Worm (Caenorhabditis elegans) whole organism, mixed stage, embryonic: ENCODE results near the gene gst-5.
A peak's percentile ranks its signal among the peaks of the same experiment; 100 is the strongest.

Source experiments
- M03D4.4 ChIP-seq: sonication (generic microtip); optimal IDR thresholded peaks from 2 replicates; lab custom pipeline; 2017; ENCODE audit warnings: mild to moderate bottlenecking, missing genetic modification characterization, missing compliant biosample characterization
- bed-3 ChIP-seq: fragments of 200-800 bp; sonication (Bioruptor generic); optimal IDR thresholded peaks from 3 replicates; lab custom pipeline; 2018; ENCODE audit warnings: mild to moderate bottlenecking, missing genetic modification characterization, moderate library complexity, missing compliant biosample characterization
- blmp-1 ChIP-seq: fragments of 150-350 bp; optimal IDR thresholded peaks from 2 replicates; lab custom pipeline; 2014; ENCODE audit warnings: missing biosample characterization, missing genetic modification characterization
- ceh-39 ChIP-seq: fragments of 150-350 bp; optimal IDR thresholded peaks from 2 replicates; lab custom pipeline; 2014; ENCODE audit warnings: missing biosample characterization, missing genetic modification characterization
- ceh-43 ChIP-seq: fragments of 200-800 bp; sonication (Bioruptor generic); optimal IDR thresholded peaks from 2 replicates; lab custom pipeline; 2018; ENCODE audit warnings: mild to moderate bottlenecking, missing genetic modification characterization, moderate library complexity, missing compliant biosample characterization
- ceh-83 ChIP-seq: fragments of 200-800 bp; sonication (Bioruptor generic); optimal IDR thresholded peaks from 2 replicates; lab custom pipeline; 2018; ENCODE audit warnings: mild to moderate bottlenecking, missing genetic modification characterization, missing compliant biosample characterization
- ces-1 ChIP-seq: fragments of 150-350 bp; optimal IDR thresholded peaks from 2 replicates; lab custom pipeline; 2014; ENCODE audit warnings: missing biosample characterization, missing genetic modification reagents, missing genetic modification characterization
- cnd-1 ChIP-seq: fragments of 200-800 bp; sonication (Bioruptor generic); optimal IDR thresholded peaks from 2 replicates; lab custom pipeline; 2018; ENCODE audit warnings: mild to moderate bottlenecking, missing genetic modification characterization, missing compliant biosample characterization
- drap-1 ChIP-seq: fragments of 200-800 bp; sonication (Bioruptor generic); optimal IDR thresholded peaks from 3 replicates; lab custom pipeline; 2018; ENCODE audit warnings: mild to moderate bottlenecking, missing genetic modification characterization, missing compliant biosample characterization
- elt-1 ChIP-seq: sonication (generic microtip); optimal IDR thresholded peaks from 2 replicates; lab custom pipeline; 2017; ENCODE audit warnings: missing genetic modification characterization, mild to moderate bottlenecking, missing compliant biosample characterization, antibody characterized with exemption, moderate library complexity, borderline replicate concordance; ENCODE audit not compliant: insufficient read depth
- elt-3 ChIP-seq: fragments of 150-350 bp; optimal IDR thresholded peaks from 2 replicates; lab custom pipeline; 2014; ENCODE audit warnings: missing biosample characterization, missing genetic modification characterization
- flh-1 ChIP-seq: fragments of 200-800 bp; sonication (Bioruptor generic); optimal IDR thresholded peaks from 2 replicates; lab custom pipeline; 2018; ENCODE audit warnings: mild to moderate bottlenecking, missing genetic modification characterization, moderate library complexity, missing compliant biosample characterization
- ham-2 ChIP-seq: fragments of 200-800 bp; sonication (Bioruptor generic); optimal IDR thresholded peaks from 2 replicates; lab custom pipeline; 2018; ENCODE audit warnings: mild to moderate bottlenecking, missing genetic modification characterization, missing compliant biosample characterization
- hlh-1 ChIP-seq: fragments of 150-350 bp; optimal IDR thresholded peaks from 2 replicates; lab custom pipeline; 2014; ENCODE audit warnings: missing biosample characterization, missing genetic modification reagents, missing genetic modification characterization
- lin-13 ChIP-seq: fragments of 150-350 bp; optimal IDR thresholded peaks from 2 replicates; lab custom pipeline; 2014; ENCODE audit warnings: missing biosample characterization, missing genetic modification characterization
- lin-32 ChIP-seq: fragments of 200-800 bp; sonication (Bioruptor generic); optimal IDR thresholded peaks from 2 replicates; lab custom pipeline; 2018; ENCODE audit warnings: mild to moderate bottlenecking, missing genetic modification characterization, missing compliant biosample characterization
- lsy-2 ChIP-seq: fragments of 150-350 bp; optimal IDR thresholded peaks from 2 replicates; lab custom pipeline; 2014; ENCODE audit warnings: missing biosample characterization, missing genetic modification characterization
- mab-5 ChIP-seq: fragments of 150-350 bp; optimal IDR thresholded peaks from 2 replicates; lab custom pipeline; 2014; ENCODE audit warnings: missing biosample characterization, missing genetic modification characterization
- mep-1 ChIP-seq: fragments of 150-350 bp; optimal IDR thresholded peaks from 2 replicates; lab custom pipeline; 2017; ENCODE audit warnings: missing biosample characterization, missing genetic modification reagents, missing genetic modification characterization, inconsistent platforms
- mls-2 ChIP-seq: sonication (generic microtip); optimal IDR thresholded peaks from 2 replicates; lab custom pipeline; 2016; ENCODE audit warnings: mild to moderate bottlenecking, missing genetic modification characterization, moderate library complexity, missing compliant biosample characterization
- nhr-12 ChIP-seq: fragments of 150-350 bp; optimal IDR thresholded peaks from 2 replicates; lab custom pipeline; 2014; ENCODE audit warnings: missing biosample characterization, missing genetic modification characterization
- nhr-2 ChIP-seq: fragments of 150-350 bp; optimal IDR thresholded peaks from 2 replicates; lab custom pipeline; 2014; ENCODE audit warnings: missing biosample characterization, missing genetic modification characterization
- nhr-28 ChIP-seq: fragments of 150-350 bp; optimal IDR thresholded peaks from 2 replicates; lab custom pipeline; 2014; ENCODE audit warnings: missing biosample characterization, missing genetic modification characterization
- nhr-76 ChIP-seq: sonication (generic microtip); optimal IDR thresholded peaks from 2 replicates; lab custom pipeline; 2017; ENCODE audit warnings: missing biosample characterization, missing genetic modification characterization
- pha-4 ChIP-seq: fragments of 150-350 bp; optimal IDR thresholded peaks from 2 replicates; lab custom pipeline; 2018; ENCODE audit warnings: missing biosample characterization, missing genetic modification reagents, missing genetic modification characterization
- sem-2 ChIP-seq: fragments of 200-800 bp; sonication (Bioruptor generic); optimal IDR thresholded peaks from 2 replicates; lab custom pipeline; 2018; ENCODE audit warnings: mild to moderate bottlenecking, missing genetic modification characterization, missing compliant biosample characterization
- snpc-4 ChIP-seq: fragments of 150-350 bp; optimal IDR thresholded peaks from 2 replicates; lab custom pipeline; 2014; ENCODE audit warnings: missing biosample characterization, missing genetic modification characterization
- sptf-1 ChIP-seq: sonication (generic microtip); optimal IDR thresholded peaks from 2 replicates; lab custom pipeline; 2017; ENCODE audit warnings: mild to moderate bottlenecking, missing genetic modification characterization, moderate library complexity, missing compliant biosample characterization
- unc-120 ChIP-seq: sonication (generic microtip); optimal IDR thresholded peaks from 2 replicates; lab custom pipeline; 2017; ENCODE audit warnings: missing genetic modification characterization, missing compliant biosample characterization; ENCODE audit not compliant: poor library complexity, severe bottlenecking
- unc-62 ChIP-seq: fragments of 150-350 bp; optimal IDR thresholded peaks from 2 replicates; lab custom pipeline; 2014; ENCODE audit warnings: missing biosample characterization, missing genetic modification reagents, missing genetic modification characterization
- ztf-11 ChIP-seq: fragments of 150-350 bp; optimal IDR thresholded peaks from 2 replicates; lab custom pipeline; 2014; ENCODE audit warnings: missing biosample characterization, missing genetic modification characterization

Gene gst-5

ce11 chrII:10970625-10971024, 20.5 kb downstream of the gst-5 start:
- peak; percentile 50 for TF ChIP-seq ces-1 (GFP tag; lab: Kevin White, UChicago)
- no peak for TF ChIP-seq drap-1 (GFP tag; lab: Kevin White, UChicago)
- no peak for TF ChIP-seq cnd-1 (tag; lab: Kevin White, UChicago)

DNA sequence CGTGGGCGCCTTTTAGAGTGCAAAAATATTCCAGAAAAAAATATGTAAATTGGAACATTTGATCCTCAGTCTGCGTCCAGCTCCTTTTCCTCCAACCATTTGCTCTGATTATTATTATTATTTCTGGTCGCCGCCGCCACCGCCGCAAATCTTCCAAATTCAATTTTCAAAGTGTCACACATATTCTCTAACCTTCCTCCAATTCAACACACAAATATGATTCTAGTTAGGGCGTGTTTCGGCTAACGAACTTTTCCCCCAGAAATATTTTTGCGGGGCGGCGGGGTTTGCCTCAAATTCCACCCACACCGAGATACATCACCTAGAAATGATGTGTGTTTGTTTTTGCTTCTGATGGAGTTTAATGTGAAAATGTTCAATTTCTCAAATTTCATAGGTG, 21.5 kb downstream of the gst-5 start:
- no peak for TF ChIP-seq ztf-11 (tag; lab: Kevin White, UChicago)
- peak; percentile 72 for TF ChIP-seq ces-1 (GFP tag; lab: Kevin White, UChicago)

- TF ChIP-seq ceh-43 (GFP tag; lab: Kevin White, UChicago) (no peak), bed-3 (GFP tag; lab: Kevin White, UChicago) (no peak), ceh-39 (no peak), nhr-28 (tag; lab: Kevin White, UChicago) (no peak), snpc-4 (tag; lab: Kevin White, UChicago) (no peak), pha-4 (tag; lab: Kevin White, UChicago) (no peak), drap-1 (GFP tag; lab: Kevin White, UChicago) (no peak), mab-5 (tag; lab: Kevin White, UChicago) (no peak), elt-3 (tag; lab: Kevin White, UChicago) (no peak)
- TF ChIP-seq, all 35 proteins: peak for 0
Observed at ce11 chrII:10975239-10975638, 25.1 kb downstream of the gst-5 start, which contains the start of gene ptp-3. Gene ptp-3 (plus strand): TSS chrII:10975539.

DNA sequence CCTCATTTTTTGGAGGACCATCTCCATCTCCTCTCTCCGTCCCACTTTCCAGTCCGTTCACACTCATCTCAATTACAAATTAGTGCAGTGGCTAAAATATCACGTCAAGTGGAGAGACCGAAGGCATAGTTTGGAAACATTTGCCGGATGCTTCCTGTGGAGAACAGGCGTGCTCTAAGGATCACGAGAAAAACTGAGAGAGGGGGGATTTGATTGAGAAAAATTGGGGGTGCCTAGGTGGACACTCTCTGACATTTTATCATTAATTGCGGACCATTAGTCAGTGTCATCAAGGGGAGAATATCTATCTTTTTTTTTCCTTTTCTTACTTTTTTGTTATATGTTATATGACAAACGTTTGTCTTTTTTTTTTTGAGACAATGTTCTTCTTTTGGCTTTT, 31.9 kb downstream of the gst-5 start:
- TF ChIP-seq mep-1 (tag; lab: Kevin White, UChicago) (no peak), hlh-1 (tag; lab: Kevin White, UChicago) (peak; percentile 78), lin-13 (no peak), unc-120 (tag; lab: Kevin White, UChicago) (no peak), unc-62 (peak; percentile 60), lin-32 (GFP tag; lab: Kevin White, UChicago) (no peak), ces-1 (GFP tag; lab: Kevin White, UChicago) (no peak), bed-3 (GFP tag; lab: Kevin White, UChicago) (no peak), nhr-12 (tag; lab: Kevin White, UChicago) (no peak), sem-2 (GFP tag; lab: Kevin White, UChicago) (no peak), flh-1 (GFP tag; lab: Kevin White, UChicago) (no peak)

- TF ChIP-seq nhr-76 (tag; lab: Kevin White, UChicago) = no peak
- TF ChIP-seq lin-13 = no peak
- peak; percentile 11 for TF ChIP-seq sptf-1 (tag; lab: Kevin White, UChicago)
- no peak for TF ChIP-seq ham-2 (GFP tag; lab: Kevin White, UChicago)
- TF ChIP-seq nhr-2 (tag; lab: Kevin White, UChicago) = no peak
- no peak for TF ChIP-seq hlh-1 (tag; lab: Kevin White, UChicago)
- TF ChIP-seq unc-62 = peak; percentile 9
- TF ChIP-seq lin-32 (GFP tag; lab: Kevin White, UChicago) = peak; percentile 58
- peak; percentile 58 for TF ChIP-seq cnd-1 (tag; lab: Kevin White, UChicago)
- TF ChIP-seq, all 35 proteins: peak for 4
Observed at ce11 chrII:10986461-10987090, 36.4 kb downstream of the gst-5 start.

DNA sequence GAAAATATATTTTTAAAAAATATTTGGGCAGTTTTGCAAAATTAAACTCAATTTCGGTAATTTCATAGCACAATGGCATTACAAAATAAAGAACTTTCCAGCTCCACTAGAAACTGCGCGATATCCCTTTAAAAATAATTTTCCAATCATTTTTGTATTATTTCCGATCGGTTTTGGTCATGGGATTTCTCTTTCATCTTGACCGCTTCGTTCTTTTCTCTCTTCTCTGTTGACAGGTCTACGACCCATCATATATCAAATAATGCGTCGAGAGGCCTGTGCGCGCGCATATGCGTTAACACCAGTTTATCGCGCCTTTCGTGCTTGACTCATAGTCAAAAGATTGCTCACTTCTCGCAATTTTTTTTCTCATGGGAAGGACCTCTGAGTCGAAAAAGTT, 38.4 kb downstream of the gst-5 start:
- TF ChIP-seq mls-2 = no peak
- no peak for TF ChIP-seq ceh-39
- TF ChIP-seq nhr-2 (tag; lab: Kevin White, UChicago) = peak; percentile 73
- peak; percentile 36 for TF ChIP-seq hlh-1 (tag; lab: Kevin White, UChicago)
- TF ChIP-seq blmp-1 (tag; lab: Kevin White, UChicago) = no peak
- no peak for TF ChIP-seq ham-2 (GFP tag; lab: Kevin White, UChicago)
- no peak for TF ChIP-seq bed-3 (GFP tag; lab: Kevin White, UChicago)
- TF ChIP-seq ceh-83 (GFP tag; lab: Kevin White, UChicago) = no peak
- peak; percentile 95 for TF ChIP-seq unc-62
- no peak for TF ChIP-seq unc-120 (tag; lab: Kevin White, UChicago)
- TF ChIP-seq elt-1 (tag; lab: Kevin White, UChicago) = no peak
- no peak for TF ChIP-seq ztf-11 (tag; lab: Kevin White, UChicago)
- TF ChIP-seq mep-1 (tag; lab: Kevin White, UChicago) = no peak
- no peak for TF ChIP-seq flh-1 (GFP tag; lab: Kevin White, UChicago)
- TF ChIP-seq cnd-1 (tag; lab: Kevin White, UChicago) = no peak
- peak; percentile 45 for TF ChIP-seq pha-4 (tag; lab: Kevin White, UChicago)
- TF ChIP-seq mab-5 (tag; lab: Kevin White, UChicago) = no peak
- TF ChIP-seq M03D4.4 (tag; lab: Kevin White, UChicago) = no peak
- TF ChIP-seq lsy-2 (tag; lab: Kevin White, UChicago) = no peak
- no peak for TF ChIP-seq nhr-12 (tag; lab: Kevin White, UChicago)
- no peak for TF ChIP-seq drap-1 (GFP tag; lab: Kevin White, UChicago)
